Fruit fly (Drosophila melanogaster) whole organism, embryonic: ENCODE results near the gene CG31808.

Source experiments
- CG10209 ChIP-seq: fragments of 200-800 bp; sonication (Bioruptor generic); optimal IDR thresholded peaks from 3 replicates; lab custom pipeline; 2017; ENCODE audit warnings: missing biosample characterization, mild to moderate bottlenecking, missing genetic modification characterization, missing genetic modification reagents
- CG10274 ChIP-seq: fragments of 200-800 bp; sonication (Bioruptor generic); optimal IDR thresholded peaks from 3 replicates; lab custom pipeline; 2017; ENCODE audit warnings: missing biosample characterization, mild to moderate bottlenecking, missing genetic modification characterization
- CG10462 ChIP-seq: fragments of 200-800 bp; sonication (Bioruptor generic); optimal IDR thresholded peaks from 2 replicates; lab custom pipeline; 2016; ENCODE audit warnings: missing biosample characterization, missing genetic modification characterization
- CG11085 ChIP-seq: fragments of 200-800 bp; sonication (Bioruptor generic); IDR thresholded peaks from 2 replicates; pipeline ENCODE4 v1.3.6; 2022; ENCODE audit warnings: missing biosample characterization, missing genetic modification characterization
- CG11456 ChIP-seq: fragments of 200-800 bp; sonication (Bioruptor generic); IDR thresholded peaks from 3 replicates; pipeline ENCODE4 v1.3.6; 2022; ENCODE audit warnings: missing biosample characterization, missing genetic modification characterization
- CG11560 ChIP-seq: fragments of 200-800 bp; sonication (Bioruptor generic); IDR thresholded peaks from 3 replicates; pipeline ENCODE4 v1.3.6; 2022; ENCODE audit warnings: missing biosample characterization, missing genetic modification characterization
- CG13424 ChIP-seq: fragments of 200-800 bp; sonication (Bioruptor generic); optimal IDR thresholded peaks from 2 replicates; lab custom pipeline; 2019; ENCODE audit warnings: missing biosample characterization, mild to moderate bottlenecking, missing genetic modification characterization, moderate library complexity
- CG14014 ChIP-seq: fragments of 200-800 bp; sonication (Bioruptor generic); IDR thresholded peaks from 2 replicates; pipeline ENCODE4 v1.3.6; 2022; ENCODE audit warnings: missing biosample characterization, missing genetic modification characterization
- CG2120 ChIP-seq: fragments of 200-800 bp; sonication (Bioruptor generic); optimal IDR thresholded peaks from 3 replicates; lab custom pipeline; 2016; ENCODE audit warnings: missing biosample characterization, missing genetic modification characterization
- CG30020 ChIP-seq: fragments of 200-800 bp; optimal IDR thresholded peaks from 2 replicates; lab custom pipeline; 2019; ENCODE audit warnings: missing biosample characterization, mild to moderate bottlenecking, missing genetic modification characterization, moderate library complexity
- CG34422 ChIP-seq: fragments of 200-800 bp; sonication (Bioruptor generic); IDR thresholded peaks from 3 replicates; pipeline ENCODE4 v1.3.6; 2022; ENCODE audit warnings: missing biosample characterization, missing genetic modification characterization
- CG7372 ChIP-seq: fragments of 200-800 bp; sonication (Bioruptor generic); IDR thresholded peaks from 2 replicates; pipeline ENCODE4 v1.3.6; 2022; ENCODE audit warnings: missing biosample characterization, missing genetic modification characterization
- CG7556 ChIP-seq: fragments of 200-800 bp; sonication (Bioruptor generic); optimal IDR thresholded peaks from 2 replicates; lab custom pipeline; 2017; ENCODE audit warnings: missing biosample characterization, mild to moderate bottlenecking, missing genetic modification characterization
- CG7745 ChIP-seq: fragments of 200-800 bp; sonication (Bioruptor generic); optimal IDR thresholded peaks from 2 replicates; lab custom pipeline; 2018; ENCODE audit warnings: missing biosample characterization, mild to moderate bottlenecking, missing genetic modification characterization, moderate library complexity
- CG9932 ChIP-seq: fragments of 200-800 bp; sonication (Bioruptor generic); IDR thresholded peaks from 2 replicates; pipeline ENCODE4 v1.3.6; 2022; ENCODE audit warnings: missing biosample characterization, missing genetic modification characterization
- CkIIα-i1 ChIP-seq: fragments of 200-800 bp; sonication (Bioruptor generic); IDR thresholded peaks from 2 replicates; pipeline ENCODE4 v1.3.6; 2022; ENCODE audit warnings: missing biosample characterization, missing genetic modification characterization
- CoRest ChIP-seq: fragments of 200-800 bp; sonication (Bioruptor generic); optimal IDR thresholded peaks from 3 replicates; lab custom pipeline; 2018; ENCODE audit warnings: missing biosample characterization, mild to moderate bottlenecking, missing genetic modification characterization, moderate library complexity
- Drgx ChIP-seq: fragments of 200-800 bp; sonication (Bioruptor generic); IDR thresholded peaks from 2 replicates; pipeline ENCODE4 v1.3.6; 2022; ENCODE audit warnings: missing biosample characterization, missing genetic modification characterization
- Ets65A ChIP-seq: fragments of 200-800 bp; sonication (Bioruptor generic); peaks from one replicate; lab custom pipeline; 2016; ENCODE audit warnings: missing biosample characterization, missing genetic modification characterization
- HLHmδ ChIP-seq: fragments of 200-800 bp; sonication (Bioruptor generic); optimal IDR thresholded peaks from 2 replicates; lab custom pipeline; 2018; ENCODE audit warnings: missing biosample characterization, mild to moderate bottlenecking, missing genetic modification characterization, moderate library complexity
- Hand ChIP-seq: fragments of 200-800 bp; sonication (Bioruptor generic); optimal IDR thresholded peaks from 2 replicates; lab custom pipeline; 2017; ENCODE audit warnings: mild to moderate bottlenecking, missing biosample characterization, missing genetic modification reagents, missing genetic modification characterization
- Hr3 ChIP-seq: fragments of 200-800 bp; sonication (Bioruptor generic); optimal IDR thresholded peaks from 3 replicates; lab custom pipeline; 2016; ENCODE audit warnings: missing biosample characterization, missing genetic modification characterization
- MBD-R2 ChIP-seq: fragments of 200-800 bp; sonication (Bioruptor generic); IDR thresholded peaks from 2 replicates; pipeline ENCODE4 v1.3.6; 2022; ENCODE audit warnings: missing biosample characterization, missing genetic modification characterization
- Med ChIP-seq: fragments of 200-800 bp; sonication (Bioruptor generic); peaks from one replicate; lab custom pipeline; 2016; ENCODE audit warnings: missing biosample characterization, missing genetic modification characterization, mild to moderate bottlenecking, inconsistent platforms, moderate library complexity
- Rfx ChIP-seq: fragments of 200-800 bp; sonication (Bioruptor generic); IDR thresholded peaks from 2 replicates; pipeline ENCODE4 v1.3.6; 2022; ENCODE audit warnings: missing biosample characterization, missing genetic modification characterization
- Sin3A ChIP-seq: fragments of >200 bp; optimal IDR thresholded peaks from 2 replicates; lab custom pipeline; 2018
- Six4 ChIP-seq: fragments of 200-800 bp; sonication (Bioruptor generic); optimal IDR thresholded peaks from 2 replicates; lab custom pipeline; 2016; ENCODE audit warnings: missing biosample characterization, missing genetic modification characterization
- Sox102F ChIP-seq: fragments of 200-800 bp; sonication (Bioruptor generic); optimal IDR thresholded peaks from 2 replicates; lab custom pipeline; 2018; ENCODE audit warnings: missing biosample characterization, mild to moderate bottlenecking, missing genetic modification characterization, moderate library complexity
- Taf1 ChIP-seq: fragments of 200-800 bp; sonication (Bioruptor generic); IDR thresholded peaks from 2 replicates; pipeline ENCODE4 v1.3.6; 2022; ENCODE audit warnings: missing biosample characterization, missing genetic modification characterization
- cg ChIP-seq: fragments of 200-800 bp; sonication (Bioruptor generic); optimal IDR thresholded peaks from 3 replicates; lab custom pipeline; 2019; ENCODE audit warnings: missing biosample characterization, mild to moderate bottlenecking, missing genetic modification characterization, moderate library complexity
- ci ChIP-seq: fragments of 200-800 bp; sonication (Bioruptor generic); IDR thresholded peaks from 3 replicates; pipeline ENCODE4 v1.3.6; 2022; ENCODE audit warnings: missing biosample characterization, missing genetic modification characterization
- gce ChIP-seq: fragments of 200-800 bp; sonication (Bioruptor generic); IDR thresholded peaks from 3 replicates; pipeline ENCODE4 v1.3.6; 2022; ENCODE audit warnings: missing biosample characterization, missing genetic modification characterization
- gem ChIP-seq: fragments of 200-800 bp; sonication (Bioruptor generic); optimal IDR thresholded peaks from 2 replicates; lab custom pipeline; 2019; ENCODE audit warnings: missing biosample characterization, mild to moderate bottlenecking, missing genetic modification characterization, moderate library complexity
- jumu ChIP-seq: fragments of 200-800 bp; sonication (Bioruptor generic); optimal IDR thresholded peaks from 3 replicates; lab custom pipeline; 2016; ENCODE audit warnings: missing biosample characterization, missing genetic modification characterization
- ken ChIP-seq: fragments of 200-800 bp; sonication (Bioruptor generic); IDR thresholded peaks from 3 replicates; pipeline ENCODE4 v1.3.6; 2022; ENCODE audit warnings: missing biosample characterization, missing genetic modification characterization
- nerfin-1 ChIP-seq: fragments of 200-800 bp; sonication (Bioruptor generic); optimal IDR thresholded peaks from 3 replicates; lab custom pipeline; 2019; ENCODE audit warnings: missing biosample characterization, mild to moderate bottlenecking, missing genetic modification characterization, moderate library complexity
- pan ChIP-seq, 4 experiments: fragments of >200 bp in 3 of 4; fragments of 200-800 bp in 1 of 4; sonication (Bioruptor generic) in 1 of 4; optimal IDR thresholded peaks in 3 of 4; IDR thresholded peaks in 1 of 4; 2 replicates each; pipeline versions ENCODE4 v1.3.6 to Lab custom; 2017 to 2022; ENCODE audit warnings: missing biosample characterization in 2 of 4, missing genetic modification characterization in 2 of 4, mixed read lengths in 1 of 4
- pzg ChIP-seq: fragments of 200-800 bp; sonication (Bioruptor generic); optimal IDR thresholded peaks from 3 replicates; lab custom pipeline; 2018; ENCODE audit warnings: missing biosample characterization, mild to moderate bottlenecking, missing genetic modification characterization, moderate library complexity
- rib ChIP-seq: fragments of 200-800 bp; sonication (Bioruptor generic); IDR thresholded peaks from 2 replicates; pipeline ENCODE4 v1.3.6; 2022; ENCODE audit warnings: missing biosample characterization, missing genetic modification characterization
- run ChIP-seq: fragments of 200-800 bp; sonication (Bioruptor generic); optimal IDR thresholded peaks from 3 replicates; lab custom pipeline; 2018; ENCODE audit warnings: missing biosample characterization, mild to moderate bottlenecking, missing genetic modification characterization
- sd ChIP-seq: fragments of 200-800 bp; sonication (Bioruptor generic); optimal IDR thresholded peaks from 3 replicates; lab custom pipeline; 2018; ENCODE audit warnings: missing biosample characterization, mild to moderate bottlenecking, missing genetic modification characterization, moderate library complexity
- sens ChIP-seq: fragments of 200-800 bp; sonication (Bioruptor generic); peaks from one replicate; lab custom pipeline; 2016; ENCODE audit warnings: missing biosample characterization, missing genetic modification characterization
- slbo ChIP-seq: fragments of 200-800 bp; sonication (Bioruptor generic); IDR thresholded peaks from 2 replicates; pipeline ENCODE4 v1.3.6; 2022; ENCODE audit warnings: missing biosample characterization, missing genetic modification characterization
- slp2 ChIP-seq: fragments of 200-800 bp; sonication (Bioruptor generic); optimal IDR thresholded peaks from 2 replicates; lab custom pipeline; 2016; ENCODE audit warnings: missing biosample characterization, missing genetic modification characterization
- sug ChIP-seq: fragments of 200-800 bp; optimal IDR thresholded peaks from 2 replicates; lab custom pipeline; 2019; ENCODE audit warnings: missing biosample characterization, mild to moderate bottlenecking, missing genetic modification characterization, moderate library complexity
- toy ChIP-seq: fragments of 200-800 bp; sonication (Bioruptor generic); IDR thresholded peaks from 2 replicates; pipeline ENCODE4 v1.3.6; 2022; ENCODE audit warnings: missing biosample characterization, missing genetic modification characterization
- unpg ChIP-seq: fragments of 200-800 bp; sonication (Bioruptor generic); optimal IDR thresholded peaks from 3 replicates; lab custom pipeline; 2018; ENCODE audit warnings: missing biosample characterization, mild to moderate bottlenecking, missing genetic modification characterization, moderate library complexity
- vfl ChIP-seq: fragments of 200-800 bp; sonication (Bioruptor generic); optimal IDR thresholded peaks from 2 replicates; lab custom pipeline; 2016; ENCODE audit warnings: missing biosample characterization, missing genetic modification characterization

CG31808 gene

DNA sequence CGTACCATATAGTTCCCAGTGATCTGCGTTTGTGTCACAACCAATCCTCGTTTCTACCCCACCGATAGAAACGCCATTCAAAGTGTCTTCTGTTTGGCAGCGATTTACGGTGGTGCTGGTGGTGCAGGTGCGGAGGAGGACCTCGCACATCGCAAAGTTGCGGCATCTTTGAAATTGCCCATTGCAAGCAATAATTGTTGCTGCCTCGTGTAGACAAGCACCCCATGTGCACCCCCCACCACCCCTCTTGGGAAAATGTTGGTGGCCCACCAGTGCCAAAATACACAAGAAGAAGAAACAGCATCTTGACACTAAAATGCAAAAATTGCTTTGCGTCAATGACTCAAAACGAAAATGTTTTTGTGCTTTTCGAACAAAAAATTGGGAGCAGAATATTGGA is 48.5 kb upstream of the CG31808 start:
- peak; percentile 58 for TF ChIP-seq Ets65A (GFP tag; lab: Kevin White, UChicago)
- TF ChIP-seq CG13424 (tag; lab: Kevin White, UChicago) = no peak
- no peak for TF ChIP-seq Hand (GFP tag; lab: Kevin White, UChicago)
- 0 out of 2 replicates have a peak, but pooled peaks have one; percentile 21 for TF ChIP-seq toy
- TF ChIP-seq MBD-R2 = no peak
- TF ChIP-seq ken (GFP tag; lab: Robert Waterston, UW) = no peak

DNA sequence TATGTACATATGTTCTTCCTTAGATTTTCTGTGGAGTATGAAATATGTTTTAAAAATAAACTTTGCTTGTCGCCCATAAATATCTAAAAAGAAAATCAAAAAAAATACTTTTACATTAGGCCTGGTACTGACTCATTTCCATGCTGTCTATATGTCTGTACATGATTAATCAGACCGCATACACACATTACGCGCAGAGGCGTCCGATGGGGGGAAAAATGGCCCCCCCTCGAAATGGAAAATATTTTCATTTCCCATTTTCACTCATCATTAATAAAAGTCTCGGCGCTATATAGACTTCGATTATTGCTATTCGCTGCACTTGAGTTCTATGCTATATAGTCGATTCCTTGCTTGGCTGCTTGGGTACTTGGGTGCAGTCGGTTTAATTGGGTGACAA is 45.9 kb upstream of the CG31808 start:
- no peak for TF ChIP-seq run (tag; lab: Kevin White, UChicago)
- TF ChIP-seq HLHmδ = no peak
- no peak for TF ChIP-seq rib (GFP tag; lab: Robert Waterston, UW)
- TF ChIP-seq CG2120 (GFP tag; lab: Kevin White, UChicago) = peak; percentile 10
- no peak for TF ChIP-seq Six4 (GFP tag; lab: Kevin White, UChicago)
- TF ChIP-seq vfl (GFP tag; lab: Kevin White, UChicago) = no peak
- peak; percentile 59 for TF ChIP-seq Med (GFP tag; lab: Kevin White, UChicago)
- no peak for TF ChIP-seq CG11456 (GFP tag; lab: Robert Waterston, UW)
- 0 out of 2 replicates have a peak, but pooled peaks have one; percentile 11 for TF ChIP-seq CG9932 (GFP tag; lab: Robert Waterston, UW)
- 0 out of 3 replicates have a peak, but pooled peaks have one; percentile 27 for TF ChIP-seq gce (GFP tag; lab: Robert Waterston, UW)
- peak; percentile 35; the same call in 1 of the 2 replicates for TF ChIP-seq slbo (GFP tag; lab: Robert Waterston, UW)
- no peak for TF ChIP-seq CkIIα-i1 (GFP tag; lab: Robert Waterston, UW)
- no peak for TF ChIP-seq CG10274 (GFP tag; lab: Kevin White, UChicago)
- no peak for TF ChIP-seq CG7556
- TF ChIP-seq unpg = peak; percentile 11
- peak; percentile 65 for TF ChIP-seq sens (GFP tag; lab: Kevin White, UChicago)
- no peak for TF ChIP-seq CG14014 (GFP tag; lab: Robert Waterston, UW)
- 0 out of 3 replicates have a peak, but pooled peaks have one; percentile 37 for TF ChIP-seq ci (GFP tag; lab: Robert Waterston, UW)
- TF ChIP-seq gem = peak; percentile 4
- TF ChIP-seq Ets65A (GFP tag; lab: Kevin White, UChicago) = peak; percentile 76
- TF ChIP-seq Sox102F (GFP tag; lab: Kevin White, UChicago) = peak; percentile 37
- TF ChIP-seq Rfx = peak; percentile 23; the same call in 1 of the 2 replicates
- peak; percentile 11 for TF ChIP-seq sug
- no peak for TF ChIP-seq pzg
- TF ChIP-seq Taf1 (GFP tag; lab: Robert Waterston, UW) = 0 out of 2 replicates have a peak, but pooled peaks have one; percentile 7

DNA sequence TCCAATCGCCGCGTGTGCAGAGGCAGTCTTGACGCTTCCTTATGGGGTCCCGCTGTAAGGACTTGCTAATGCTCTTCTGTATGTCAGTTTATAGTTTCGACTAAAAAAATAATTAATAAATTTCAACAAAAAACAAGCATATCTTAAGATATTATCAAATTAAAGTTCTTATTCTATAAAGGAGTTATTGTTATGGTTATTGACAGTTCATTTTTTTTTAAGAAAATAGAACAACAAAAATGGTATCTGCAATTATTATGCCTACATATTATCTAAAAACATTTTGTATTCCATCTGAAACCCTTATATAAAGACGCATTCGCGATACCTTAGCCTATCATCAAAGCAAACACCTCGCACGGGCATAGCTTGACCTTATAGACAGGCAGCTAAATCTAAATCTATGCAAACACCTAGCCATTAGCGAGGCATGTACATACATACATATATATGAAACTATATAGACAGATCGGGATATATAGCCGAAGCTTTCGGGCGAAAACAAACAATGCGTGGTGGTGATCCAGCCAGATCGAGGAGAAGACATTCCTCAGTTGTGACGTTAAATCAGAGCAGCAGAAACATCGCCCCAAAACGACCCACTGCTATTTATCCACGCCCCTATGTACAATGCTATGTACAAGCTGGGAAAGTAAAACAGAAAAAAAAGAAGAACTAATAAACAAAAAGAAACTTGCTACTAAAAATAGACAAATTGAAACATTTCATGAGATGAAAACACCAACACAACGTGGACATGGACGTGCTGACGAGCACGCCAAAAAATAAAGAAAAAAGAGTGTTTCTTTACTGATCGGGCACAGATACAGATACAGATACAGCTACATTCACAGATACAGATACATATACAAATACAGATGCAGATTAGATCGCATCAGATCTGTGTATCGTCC is 44.8 kb upstream of the CG31808 start, which contains the start of gene ppk17:
TSS of gene ppk17 (minus strand) at position 51 of the 914 bp plus-strand sequence.
- no peak for TF ChIP-seq CG10209 (GFP tag; lab: Kevin White, UChicago)
- no peak for TF ChIP-seq CoRest
- TF ChIP-seq nerfin-1 = no peak
- TF ChIP-seq Sin3A = no peak
- no peak for TF ChIP-seq jumu (GFP tag; lab: Kevin White, UChicago)
- TF ChIP-seq cg (GFP tag; lab: Kevin White, UChicago) = peak; percentile 45
- TF ChIP-seq CG7745 (tag; lab: Kevin White, UChicago) = no peak
- peak; percentile 35; the same call in 1 of the 2 replicates for TF ChIP-seq Drgx (GFP tag; lab: Robert Waterston, UW)
- TF ChIP-seq slp2 (GFP tag; lab: Kevin White, UChicago) = no peak
- TF ChIP-seq CG7372 (GFP tag; lab: Robert Waterston, UW) = no peak
- no peak for TF ChIP-seq CG11560 (tag; lab: Robert Waterston, UW)
- peak; percentile 85 for TF ChIP-seq sd
- TF ChIP-seq CG10462 (GFP tag; lab: Kevin White, UChicago) = no peak
- peak; percentile 25 for TF ChIP-seq Med (GFP tag; lab: Kevin White, UChicago)
- TF ChIP-seq HLHmδ = no peak
- TF ChIP-seq sens (GFP tag; lab: Kevin White, UChicago) = peak; percentile 15
- no peak for TF ChIP-seq pan (optimal IDR thresholded peaks at IDR 0.05; lab: Kevin White, UChicago)
- TF ChIP-seq pan (GFP tag; optimal IDR thresholded peaks at IDR 0.05 in 1 of 2, IDR thresholded peaks at IDR 0.05 in 1 of 2) = no peak
- no peak for TF ChIP-seq Hr3 (GFP tag; lab: Kevin White, UChicago)
- no peak for TF ChIP-seq CG11085 (GFP tag; lab: Robert Waterston, UW)
- TF ChIP-seq CG34422 = no peak
- TF ChIP-seq CG30020 = no peak
